Fruit fly (Drosophila melanogaster) whole organism, embryonic: Measurements from ENCODE around the gene CG31661.

ENCODE experiments used
- CG11456 ChIP-seq: fragments of 200-800 bp; sonication (Bioruptor generic); IDR thresholded peaks from 3 replicates; pipeline ENCODE4 v1.3.6; 2022; ENCODE audit warnings: missing biosample characterization, missing genetic modification characterization
- CG32767 ChIP-seq: fragments of 200-800 bp; sonication (Bioruptor generic); IDR thresholded peaks from 2 replicates; pipeline ENCODE4 v1.3.6; 2022; ENCODE audit warnings: missing biosample characterization, missing genetic modification characterization
- CG33213 ChIP-seq: fragments of 200-800 bp; sonication (Bioruptor generic); optimal IDR thresholded peaks from 3 replicates; lab custom pipeline; 2016; ENCODE audit warnings: missing biosample characterization, missing genetic modification characterization
- Tbp ChIP-seq: fragments of >200 bp; optimal IDR thresholded peaks from 2 replicates; lab custom pipeline; 2018; ENCODE audit warnings: missing biosample characterization, missing genetic modification characterization

DNA sequence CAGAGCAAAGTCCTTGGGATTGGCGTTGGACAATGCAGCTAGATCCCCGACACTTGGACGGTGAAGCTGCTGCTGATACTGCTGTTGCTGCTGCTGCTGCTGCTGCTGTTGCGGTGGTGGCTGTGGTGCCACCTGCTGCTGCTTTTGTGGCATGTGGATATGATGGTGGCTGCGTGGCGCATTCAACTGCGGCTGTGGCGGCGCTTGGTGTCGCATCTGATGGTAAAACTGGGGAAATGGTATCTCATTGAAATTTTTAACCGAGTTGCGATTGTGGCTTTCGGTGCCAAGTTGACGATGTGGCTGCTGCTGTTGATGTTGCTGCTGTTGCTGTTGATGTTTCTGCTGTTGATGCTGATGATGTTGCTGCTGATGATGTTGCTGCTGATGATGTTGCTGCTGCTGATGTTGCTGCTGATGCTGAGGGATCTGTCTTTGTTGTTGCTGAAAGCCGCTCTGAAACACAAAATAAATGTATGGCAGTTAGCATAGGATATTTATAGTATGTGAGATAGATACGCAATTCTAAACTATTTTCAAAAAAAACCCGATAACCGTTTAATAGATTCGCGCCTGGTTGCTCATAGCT lies 2.0 kb downstream of the CG31661 start:
- TF ChIP-seq CG32767 (GFP tag; lab: Robert Waterston, UW) (no peak), CG33213 (GFP tag; lab: Kevin White, UChicago) (no peak), Tbp (GFP tag; lab: Kevin White, UChicago) (no peak), CG11456 (no peak)
